Worm (Caenorhabditis elegans) whole organism, L4 larva: ENCODE measurements around the gene T22B2.1.

Experiments used
- F10B5.3 ChIP-seq: sonication (generic microtip); optimal IDR thresholded peaks from 2 replicates; lab custom pipeline; 2016; ENCODE audit warnings: mild to moderate bottlenecking, missing genetic modification characterization, missing compliant biosample characterization
- aha-1 ChIP-seq: fragments of 150-350 bp; peaks from one replicate; lab custom pipeline; 2014; ENCODE audit warnings: missing biosample characterization, missing genetic modification characterization
- ceh-20 ChIP-seq: fragments of 200-800 bp; sonication (Bioruptor generic); IDR thresholded peaks from 2 replicates; pipeline ENCODE4 v1.3.6; 2022; ENCODE audit warnings: missing genetic modification reagents, missing genetic modification characterization, missing compliant biosample characterization
- cey-2 ChIP-seq: sonication (generic microtip); optimal IDR thresholded peaks from 3 replicates; lab custom pipeline; 2017; ENCODE audit warnings: missing genetic modification characterization, mild to moderate bottlenecking, missing compliant biosample characterization, antibody characterized with exemption, borderline replicate concordance; ENCODE audit not compliant: insufficient read depth
- ctbp-1 ChIP-seq: fragments of 200-800 bp; sonication (Bioruptor generic); IDR thresholded peaks from 2 replicates; pipeline ENCODE4 v1.3.6; 2022; ENCODE audit warnings: missing genetic modification reagents, missing genetic modification characterization, missing compliant biosample characterization
- dmd-6 ChIP-seq: fragments of 200-800 bp; sonication (Bioruptor generic); IDR thresholded peaks from 2 replicates; pipeline ENCODE4 v1.3.6; 2022; ENCODE audit warnings: missing genetic modification reagents, missing genetic modification characterization, missing compliant biosample characterization
- egl-27 ChIP-seq: sonication (generic microtip); optimal IDR thresholded peaks from 3 replicates; lab custom pipeline; 2017; ENCODE audit warnings: missing biosample characterization, missing genetic modification reagents, missing genetic modification characterization
- fkh-10 ChIP-seq: fragments of 150-350 bp; optimal IDR thresholded peaks from 2 replicates; lab custom pipeline; 2014; ENCODE audit warnings: missing biosample characterization, missing genetic modification reagents, missing genetic modification characterization
- gei-8 ChIP-seq: fragments of 200-800 bp; sonication (Bioruptor generic); optimal IDR thresholded peaks from 2 replicates; lab custom pipeline; 2018; ENCODE audit warnings: mild to moderate bottlenecking, missing genetic modification characterization, missing compliant biosample characterization
- hlh-30 ChIP-seq: sonication (generic microtip); optimal IDR thresholded peaks from 2 replicates; lab custom pipeline; 2017; ENCODE audit warnings: antibody characterized with exemption, mild to moderate bottlenecking, missing genetic modification characterization, missing compliant biosample characterization; ENCODE audit not compliant: insufficient read depth
- lin-13 ChIP-seq: fragments of 150-350 bp; optimal IDR thresholded peaks from 2 replicates; lab custom pipeline; 2014; ENCODE audit warnings: missing biosample characterization, missing genetic modification reagents, missing genetic modification characterization
- lin-29 ChIP-seq: fragments of 200-800 bp; sonication (Bioruptor generic); IDR thresholded peaks from 2 replicates; pipeline ENCODE4 v1.3.6; 2022; ENCODE audit warnings: missing genetic modification reagents, missing genetic modification characterization, missing compliant biosample characterization
- lir-3 ChIP-seq: sonication (generic microtip); optimal IDR thresholded peaks from 2 replicates; lab custom pipeline; 2016; ENCODE audit warnings: mild to moderate bottlenecking, missing genetic modification characterization, missing compliant biosample characterization
- madf-9 ChIP-seq: fragments of 200-800 bp; sonication (Bioruptor generic); conservative IDR thresholded peaks from 2 replicates; pipeline ENCODE4 v1.3.6; 2022; ENCODE audit warnings: missing genetic modification reagents, missing genetic modification characterization, missing compliant biosample characterization
- mep-1 ChIP-seq: fragments of 150-350 bp; sonication (generic microtip); optimal IDR thresholded peaks from 3 replicates; lab custom pipeline; 2014; ENCODE audit warnings: missing biosample characterization, missing genetic modification characterization
- nhr-111 ChIP-seq: fragments of 200-800 bp; sonication (Bioruptor generic); optimal IDR thresholded peaks from 2 replicates; lab custom pipeline; 2018; ENCODE audit warnings: mild to moderate bottlenecking, missing genetic modification characterization, missing compliant biosample characterization
- nhr-237 ChIP-seq: sonication (generic microtip); optimal IDR thresholded peaks from 2 replicates; lab custom pipeline; 2017; ENCODE audit warnings: missing biosample characterization, missing genetic modification characterization
- nhr-25 ChIP-seq: sonication (generic microtip); optimal IDR thresholded peaks from 2 replicates; lab custom pipeline; 2017; ENCODE audit warnings: missing genetic modification characterization, mild to moderate bottlenecking, missing compliant biosample characterization, antibody characterized with exemption, moderate library complexity, borderline replicate concordance; ENCODE audit not compliant: insufficient read depth
- nhr-28 ChIP-seq: fragments of 150-350 bp; optimal IDR thresholded peaks from 2 replicates; lab custom pipeline; 2014; ENCODE audit warnings: missing biosample characterization, missing genetic modification characterization
- nhr-6 ChIP-seq: fragments of 150-350 bp; optimal IDR thresholded peaks from 2 replicates; lab custom pipeline; 2014; ENCODE audit warnings: missing biosample characterization, missing genetic modification characterization
- nhr-76 ChIP-seq: fragments of 150-350 bp; optimal IDR thresholded peaks from 2 replicates; lab custom pipeline; 2014; ENCODE audit warnings: missing biosample characterization, missing genetic modification characterization
- nhr-77 ChIP-seq: fragments of 150-350 bp; optimal IDR thresholded peaks from 2 replicates; lab custom pipeline; 2014; ENCODE audit warnings: missing biosample characterization, missing genetic modification characterization
- pha-4 ChIP-seq, 2 experiments: fragments of 150-350 bp in 1 of 2; fragments of 200-800 bp in 1 of 2; sonication (Bioruptor generic) in 1 of 2; IDR thresholded peaks in 1 of 2; optimal IDR thresholded peaks in 1 of 2; 2 replicates each; pipeline versions ENCODE4 v1.3.6 to Lab custom; 2014 to 2022; ENCODE audit warnings: missing genetic modification characterization in 2 of 2, missing genetic modification reagents in 2 of 2, missing biosample characterization in 1 of 2, missing compliant biosample characterization in 1 of 2
- set-16 ChIP-seq: fragments of 200-800 bp; sonication (Bioruptor generic); IDR thresholded peaks from 2 replicates; pipeline ENCODE4 v1.3.6; 2022; ENCODE audit warnings: missing genetic modification reagents, missing genetic modification characterization, missing compliant biosample characterization
- skn-1 ChIP-seq: fragments of 150-350 bp; optimal IDR thresholded peaks from 2 replicates; lab custom pipeline; 2014; ENCODE audit warnings: missing biosample characterization, missing genetic modification characterization
- snpc-4 ChIP-seq: fragments of 150-350 bp; optimal IDR thresholded peaks from 2 replicates; lab custom pipeline; 2014; ENCODE audit warnings: missing biosample characterization, missing genetic modification characterization
- tag-97 ChIP-seq: fragments of 200-800 bp; sonication (Bioruptor generic); IDR thresholded peaks from 2 replicates; pipeline ENCODE4 v1.3.6; 2022; ENCODE audit warnings: missing genetic modification characterization, missing compliant biosample characterization
- unc-39 ChIP-seq: sonication (generic microtip); optimal IDR thresholded peaks from 2 replicates; lab custom pipeline; 2017; ENCODE audit warnings: missing biosample characterization, missing genetic modification characterization
- zfp-3 ChIP-seq: fragments of 200-800 bp; sonication (Bioruptor generic); conservative IDR thresholded peaks from 2 replicates; pipeline ENCODE4 v1.3.6; 2022; ENCODE audit warnings: missing genetic modification reagents, missing genetic modification characterization, missing compliant biosample characterization
- zip-11 ChIP-seq: fragments of 200-800 bp; sonication (Bioruptor generic); IDR thresholded peaks from 2 replicates; pipeline ENCODE4 v1.3.6; 2022; ENCODE audit warnings: missing genetic modification characterization, missing compliant biosample characterization
- ztf-11 ChIP-seq: fragments of 150-350 bp; optimal IDR thresholded peaks from 2 replicates; lab custom pipeline; 2014; ENCODE audit warnings: missing biosample characterization, missing genetic modification characterization

The T22B2.1 gene

DNA sequence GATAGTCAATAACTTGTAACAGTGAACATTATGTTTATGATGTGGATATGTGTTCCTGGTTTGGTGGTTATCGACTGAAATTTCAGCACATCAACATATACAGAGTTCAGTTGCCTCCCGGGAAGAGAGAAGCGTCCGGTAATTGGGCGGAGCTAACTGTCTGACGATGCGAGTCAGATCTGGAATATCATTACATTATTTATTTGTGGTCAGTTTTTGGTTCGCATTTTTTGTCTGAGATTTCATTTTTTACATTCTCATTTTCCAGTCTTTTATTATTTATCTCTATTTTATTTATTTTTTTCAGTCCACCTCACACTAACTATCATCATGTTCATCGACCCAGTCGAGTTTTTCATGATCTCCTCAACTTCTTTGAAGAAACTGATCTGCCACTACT lies at the start of gene T22B2.1:
Gene T22B2.1, plus strand, starts transcription at position 301 of the 400 bp plus-strand sequence.
- TF ChIP-seq nhr-25 (tag; lab: Kevin White, UChicago), result no peak
- no peak for TF ChIP-seq egl-27 (tag; lab: Kevin White, UChicago)
- no peak for TF ChIP-seq nhr-6
- no peak for TF ChIP-seq dmd-6 (GFP tag; lab: Robert Waterston, UW)
- peak; percentile 74 for TF ChIP-seq aha-1
- TF ChIP-seq tag-97 (GFP tag; lab: Robert Waterston, UW), result no peak
- no peak for TF ChIP-seq lin-13 (GFP tag; lab: Kevin White, UChicago)

DNA sequence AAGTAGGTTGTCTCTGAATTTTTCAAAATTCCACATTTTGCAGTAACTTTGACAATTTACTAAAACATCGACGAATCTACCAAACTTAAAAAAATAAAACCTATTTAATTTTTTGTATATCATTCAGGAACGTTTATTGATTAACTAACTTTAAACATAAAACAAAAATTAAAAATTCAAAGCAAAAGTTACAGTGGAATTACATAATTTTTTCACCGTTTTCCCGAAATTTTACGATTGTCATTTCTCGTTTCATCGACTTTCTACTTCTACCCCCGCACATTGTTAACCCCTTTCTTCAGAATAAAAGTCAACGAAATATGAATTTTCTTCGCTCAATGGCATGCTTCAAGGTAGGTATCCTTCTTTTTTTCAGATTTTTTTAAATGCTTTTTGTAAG lies 47.6 kb upstream of the T22B2.1 start, which contains the start of gene F47F2.1:
Gene F47F2.1, plus strand, starts transcription at position 301 of the 400 bp plus-strand sequence.
- TF ChIP-seq nhr-76 (tag; lab: Kevin White, UChicago), result no peak
- TF ChIP-seq madf-9 (GFP tag; lab: Robert Waterston, UW), result no peak
- TF ChIP-seq gei-8 (GFP tag; lab: Kevin White, UChicago), result no peak
- TF ChIP-seq mep-1 (tag; lab: Kevin White, UChicago), result no peak
- TF ChIP-seq nhr-28 (tag; lab: Kevin White, UChicago), result no peak
- no peak for TF ChIP-seq nhr-77 (tag; lab: Kevin White, UChicago)
- TF ChIP-seq, all 104 proteins: peak for 0

DNA sequence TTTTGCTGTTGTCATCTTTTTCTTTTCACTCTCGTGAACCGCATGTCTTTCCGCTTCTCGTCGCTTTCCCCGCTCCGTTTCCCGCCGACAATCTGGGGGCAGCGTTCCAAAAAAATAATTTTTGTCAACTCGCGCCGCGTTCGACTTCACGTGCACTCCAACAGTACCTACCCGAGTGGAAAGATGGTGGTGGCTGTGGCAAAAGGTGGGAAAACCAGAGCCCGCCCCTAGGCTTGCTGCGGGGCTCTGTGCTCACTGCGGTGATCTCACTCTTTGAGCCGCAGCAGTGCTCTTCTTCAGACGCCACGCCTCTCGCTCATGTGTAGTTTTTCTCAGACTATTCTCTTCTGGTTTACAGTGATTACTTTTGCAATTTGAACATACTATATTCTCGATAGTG lies 38.3 kb upstream of the T22B2.1 start:
- TF ChIP-seq ztf-11 (tag; lab: Kevin White, UChicago) (no peak), set-16 (GFP tag; lab: Robert Waterston, UW) (peak; percentile 79), nhr-77 (tag; lab: Kevin White, UChicago) (no peak)

DNA sequence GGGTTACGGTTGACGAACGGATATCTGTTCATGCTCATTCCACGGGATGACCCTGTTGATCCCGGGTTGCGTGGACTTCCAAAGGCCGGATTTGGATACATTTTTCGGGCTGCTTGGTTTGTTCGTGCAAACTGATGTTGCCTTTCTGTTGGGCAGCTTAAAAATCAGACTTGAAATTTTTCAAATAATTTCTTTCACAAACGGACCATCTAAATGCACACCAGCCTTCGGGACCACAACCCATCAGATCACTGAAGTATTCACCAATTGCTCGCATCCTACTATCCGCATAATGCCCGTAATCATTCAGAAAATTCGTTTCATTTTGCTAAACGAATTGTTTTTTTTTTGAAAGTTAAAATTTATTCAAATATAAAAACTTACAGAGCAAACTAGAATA lies 30.3 kb upstream of the T22B2.1 start, which contains the start of gene F47F2.3:
Gene F47F2.3, minus strand, starts transcription at position 101 of the 400 bp plus-strand sequence.
- TF ChIP-seq ctbp-1 (GFP tag; lab: Robert Waterston, UW), result no peak
- TF ChIP-seq nhr-237 (tag; lab: Kevin White, UChicago), result no peak
- TF ChIP-seq pha-4 (GFP tag; IDR thresholded peaks at IDR 0.05; lab: Robert Waterston, UW), result no peak
- TF ChIP-seq pha-4 (tag; optimal IDR thresholded peaks at IDR 0.05; lab: Kevin White, UChicago), result no peak
- TF ChIP-seq cey-2 (tag; lab: Kevin White, UChicago), result no peak
- no peak for TF ChIP-seq nhr-6
- no peak for TF ChIP-seq hlh-30 (tag; lab: Kevin White, UChicago)
- no peak for TF ChIP-seq zfp-3 (GFP tag; lab: Robert Waterston, UW)
- TF ChIP-seq skn-1 (tag; lab: Kevin White, UChicago), result no peak
- no peak for TF ChIP-seq ceh-20 (GFP tag; lab: Robert Waterston, UW)
- TF ChIP-seq lin-29 (GFP tag; lab: Robert Waterston, UW), result no peak
- TF ChIP-seq lir-3 (tag; lab: Kevin White, UChicago), result no peak
- TF ChIP-seq fkh-10 (GFP tag; lab: Kevin White, UChicago), result no peak
- TF ChIP-seq F10B5.3 (tag; lab: Kevin White, UChicago), result no peak
- TF ChIP-seq zip-11 (GFP tag; lab: Robert Waterston, UW), result no peak
- TF ChIP-seq unc-39 (tag; lab: Kevin White, UChicago), result no peak
- no peak for TF ChIP-seq snpc-4
- no peak for TF ChIP-seq nhr-111 (GFP tag; lab: Kevin White, UChicago)
- TF ChIP-seq nhr-28 (tag; lab: Kevin White, UChicago), result no peak
